Worm (Caenorhabditis elegans): ENCODE data around the gene B0454.5.
A peak's percentile ranks its signal among the peaks of the same experiment; 100 is the strongest.

B0454.5 gene

ce11 chrII:3000535-3001264 is 38.0 kb upstream of the B0454.5 start, which contains the start of gene lido-9:
Gene lido-9 (plus strand): TSS chrII:3000768.
- TF ChIP-seq hmbx-1 (tag; optimal IDR thresholded peaks at IDR 0.05) (no peak), tbx-11 (GFP tag; IDR thresholded peaks at IDR 0.05) (no peak), ceh-36 (tag; optimal IDR thresholded peaks at IDR 0.05) (no peak), B0310.2 (tag; optimal IDR thresholded peaks at IDR 0.05) (no peak), aly-1 (tag; optimal IDR thresholded peaks at IDR 0.05) (no peak), ceh-13 (GFP tag; optimal IDR thresholded peaks at IDR 0.05) (no peak), F13C5.2 (tag; optimal IDR thresholded peaks at IDR 0.05) (no peak), scrt-1 (GFP tag; IDR thresholded peaks at IDR 0.05) (peak; percentile 68), ama-1 (optimal IDR thresholded peaks at IDR 0.05) (peak; percentile 23), tra-4 (tag; optimal IDR thresholded peaks at IDR 0.05) (no peak), sea-1 (GFP tag; conservative IDR thresholded peaks at IDR 0.05) (0 out of 2 replicates have a peak, but pooled peaks have one; percentile 48)

- TF ChIP-seq hnd-1 (tag; optimal IDR thresholded peaks at IDR 0.05) (no peak), hmg-4 (GFP tag; optimal IDR thresholded peaks at IDR 0.05) (no peak), sea-1 (GFP tag; conservative IDR thresholded peaks at IDR 0.05) (no peak), flt-1 (GFP tag; IDR thresholded peaks at IDR 0.05) (no peak), tbx-37 (GFP tag; conservative IDR thresholded peaks at IDR 0.05) (no peak)
Observed at ce11 chrII:3002211-3002610, 36.4 kb upstream of the B0454.5 start, which contains the start of gene lido-10. Gene lido-10 (plus strand): TSS chrII:3002511.

- no peak for TF ChIP-seq F13C5.2 (tag; optimal IDR thresholded peaks at IDR 0.05)
- TF ChIP-seq hnd-1 (tag; optimal IDR thresholded peaks at IDR 0.05) = no peak
- TF ChIP-seq ets-7 (tag; optimal IDR thresholded peaks at IDR 0.05) = no peak
- no peak for TF ChIP-seq tbx-11 (GFP tag; IDR thresholded peaks at IDR 0.05)
- no peak for TF ChIP-seq sea-1 (GFP tag; conservative IDR thresholded peaks at IDR 0.05)
- no peak for TF ChIP-seq tbx-37 (GFP tag; conservative IDR thresholded peaks at IDR 0.05)
- no peak for TF ChIP-seq flt-1 (GFP tag; IDR thresholded peaks at IDR 0.05)
- TF ChIP-seq hmg-4 (GFP tag; optimal IDR thresholded peaks at IDR 0.05) = no peak
- TF ChIP-seq ceh-13 (GFP tag; optimal IDR thresholded peaks at IDR 0.05) = no peak
Observed at ce11 chrII:3003667-3004066, 35.0 kb upstream of the B0454.5 start, which contains the start of gene lido-11. Gene lido-11 (plus strand): TSS chrII:3003967.

ce11 chrII:3005499-3005898 is 33.2 kb upstream of the B0454.5 start, which contains the start of gene lido-12:
Gene lido-12 (plus strand): TSS chrII:3005799.
- TF ChIP-seq flt-1 (GFP tag; IDR thresholded peaks at IDR 0.05) = no peak
- TF ChIP-seq hmg-4 (GFP tag; optimal IDR thresholded peaks at IDR 0.05) = no peak
- no peak for TF ChIP-seq B0310.2 (tag; optimal IDR thresholded peaks at IDR 0.05)
- TF ChIP-seq hmbx-1 (tag; optimal IDR thresholded peaks at IDR 0.05) = no peak
- TF ChIP-seq ama-1 (optimal IDR thresholded peaks at IDR 0.05) = no peak
- no peak for TF ChIP-seq ceh-13 (GFP tag; optimal IDR thresholded peaks at IDR 0.05)
- no peak for TF ChIP-seq ceh-36 (tag; optimal IDR thresholded peaks at IDR 0.05)
- TF ChIP-seq tra-4 (tag; optimal IDR thresholded peaks at IDR 0.05) = no peak
- TF ChIP-seq aly-1 (tag; optimal IDR thresholded peaks at IDR 0.05) = no peak
- no peak for TF ChIP-seq pes-1 (GFP tag; IDR thresholded peaks at IDR 0.05)
- no peak for TF ChIP-seq scrt-1 (GFP tag; IDR thresholded peaks at IDR 0.05)
- TF ChIP-seq F13C5.2 (tag; optimal IDR thresholded peaks at IDR 0.05) = no peak
- TF ChIP-seq tbx-37 (GFP tag; conservative IDR thresholded peaks at IDR 0.05) = no peak
- no peak for TF ChIP-seq sea-1 (GFP tag; conservative IDR thresholded peaks at IDR 0.05)
- no peak for TF ChIP-seq hnd-1 (tag; optimal IDR thresholded peaks at IDR 0.05)
- TF ChIP-seq tbx-11 (GFP tag; IDR thresholded peaks at IDR 0.05) = no peak
- TF ChIP-seq ets-7 (tag; optimal IDR thresholded peaks at IDR 0.05) = no peak

- no peak for TF ChIP-seq tra-4 (tag; optimal IDR thresholded peaks at IDR 0.05)
- no peak for TF ChIP-seq ama-1 (optimal IDR thresholded peaks at IDR 0.05)
- no peak for TF ChIP-seq hnd-1 (tag; optimal IDR thresholded peaks at IDR 0.05)
- TF ChIP-seq tbx-11 (GFP tag; IDR thresholded peaks at IDR 0.05) = no peak
- no peak for TF ChIP-seq hmbx-1 (tag; optimal IDR thresholded peaks at IDR 0.05)
- no peak for TF ChIP-seq ets-7 (tag; optimal IDR thresholded peaks at IDR 0.05)
- TF ChIP-seq sea-1 (GFP tag; conservative IDR thresholded peaks at IDR 0.05) = no peak
- no peak for TF ChIP-seq hmg-4 (GFP tag; optimal IDR thresholded peaks at IDR 0.05)
- no peak for TF ChIP-seq flt-1 (GFP tag; IDR thresholded peaks at IDR 0.05)
- TF ChIP-seq ceh-36 (tag; optimal IDR thresholded peaks at IDR 0.05) = no peak
- TF ChIP-seq B0310.2 (tag; optimal IDR thresholded peaks at IDR 0.05) = no peak
- no peak for TF ChIP-seq pes-1 (GFP tag; IDR thresholded peaks at IDR 0.05)
- no peak for TF ChIP-seq ceh-13 (GFP tag; optimal IDR thresholded peaks at IDR 0.05)
- TF ChIP-seq tbx-37 (GFP tag; conservative IDR thresholded peaks at IDR 0.05) = no peak
- TF ChIP-seq aly-1 (tag; optimal IDR thresholded peaks at IDR 0.05) = no peak
- TF ChIP-seq scrt-1 (GFP tag; IDR thresholded peaks at IDR 0.05) = no peak
- no peak for TF ChIP-seq F13C5.2 (tag; optimal IDR thresholded peaks at IDR 0.05)
Observed at ce11 chrII:3008400-3008799, 30.3 kb upstream of the B0454.5 start, which contains the start of gene sdz-5. Gene sdz-5 (plus strand): TSS chrII:3008700.

ce11 chrII:3012133-3012532 is 26.5 kb upstream of the B0454.5 start, which contains the start of gene C41H7.9:
Gene C41H7.9 (minus strand): TSS chrII:3012233.
- TF ChIP-seq aly-1 (tag; optimal IDR thresholded peaks at IDR 0.05) = no peak
- no peak for TF ChIP-seq B0310.2 (tag; optimal IDR thresholded peaks at IDR 0.05)
- TF ChIP-seq hmbx-1 (tag; optimal IDR thresholded peaks at IDR 0.05) = no peak
- TF ChIP-seq pes-1 (GFP tag; IDR thresholded peaks at IDR 0.05) = no peak
- no peak for TF ChIP-seq ets-7 (tag; optimal IDR thresholded peaks at IDR 0.05)
- no peak for TF ChIP-seq ceh-13 (GFP tag; optimal IDR thresholded peaks at IDR 0.05)
- no peak for TF ChIP-seq flt-1 (GFP tag; IDR thresholded peaks at IDR 0.05)
- TF ChIP-seq tbx-37 (GFP tag; conservative IDR thresholded peaks at IDR 0.05) = no peak
- no peak for TF ChIP-seq hnd-1 (tag; optimal IDR thresholded peaks at IDR 0.05)
- TF ChIP-seq ama-1 (optimal IDR thresholded peaks at IDR 0.05) = no peak
- no peak for TF ChIP-seq ceh-36 (tag; optimal IDR thresholded peaks at IDR 0.05)
- TF ChIP-seq F13C5.2 (tag; optimal IDR thresholded peaks at IDR 0.05) = no peak
- TF ChIP-seq tra-4 (tag; optimal IDR thresholded peaks at IDR 0.05) = no peak
- no peak for TF ChIP-seq sea-1 (GFP tag; conservative IDR thresholded peaks at IDR 0.05)
- TF ChIP-seq hmg-4 (GFP tag; optimal IDR thresholded peaks at IDR 0.05) = no peak
- TF ChIP-seq tbx-11 (GFP tag; IDR thresholded peaks at IDR 0.05) = no peak
- TF ChIP-seq scrt-1 (GFP tag; IDR thresholded peaks at IDR 0.05) = no peak

All from whole organism, early embryonic.